Fruit fly (Drosophila melanogaster) whole organism, prepupa: Measurements from ENCODE around the gene CG45067.
A peak's percentile ranks its signal among the peaks of the same experiment; 100 is the strongest.

Source experiments
- Blimp-1 ChIP-seq: fragments of 200-800 bp; sonication (Bioruptor generic); optimal IDR thresholded peaks from 3 replicates; lab custom pipeline; 2017; ENCODE audit warnings: missing biosample characterization, missing genetic modification characterization, mild to moderate bottlenecking, moderate library complexity, missing genetic modification reagents
- CG16779 ChIP-seq: fragments of 200-800 bp; sonication (Bioruptor generic); optimal IDR thresholded peaks from 3 replicates; lab custom pipeline; 2017; ENCODE audit warnings: missing biosample characterization, mild to moderate bottlenecking, missing genetic modification characterization
- CG7368 ChIP-seq: fragments of 200-800 bp; sonication (Bioruptor generic); optimal IDR thresholded peaks from 3 replicates; lab custom pipeline; 2016; ENCODE audit warnings: missing biosample characterization, missing genetic modification characterization
- CG8119 ChIP-seq: fragments of 200-800 bp; sonication (Bioruptor generic); IDR thresholded peaks from 3 replicates; pipeline ENCODE4 v1.3.6; 2022; ENCODE audit warnings: missing biosample characterization, missing genetic modification characterization
- Ets96B ChIP-seq: fragments of 200-800 bp; optimal IDR thresholded peaks from 2 replicates; lab custom pipeline; 2019; ENCODE audit warnings: missing biosample characterization, mild to moderate bottlenecking, missing genetic modification characterization, moderate library complexity
- Hr39 ChIP-seq: fragments of 200-800 bp; sonication (Bioruptor generic); optimal IDR thresholded peaks from 2 replicates; lab custom pipeline; 2016; ENCODE audit warnings: missing biosample characterization, missing genetic modification characterization
- Hr4 ChIP-seq: fragments of 200-800 bp; sonication (Bioruptor generic); optimal IDR thresholded peaks from 3 replicates; lab custom pipeline; 2016; ENCODE audit warnings: missing biosample characterization, missing genetic modification characterization
- Sox102F ChIP-seq: fragments of 200-800 bp; sonication (Bioruptor generic); optimal IDR thresholded peaks from 2 replicates; lab custom pipeline; 2016; ENCODE audit warnings: missing biosample characterization, mild to moderate bottlenecking, missing genetic modification characterization
- spab ChIP-seq: fragments of 200-800 bp; sonication (Bioruptor generic); optimal IDR thresholded peaks from 2 replicates; lab custom pipeline; 2017; ENCODE audit warnings: missing biosample characterization, mild to moderate bottlenecking, missing genetic modification characterization, missing genetic modification reagents

DNA sequence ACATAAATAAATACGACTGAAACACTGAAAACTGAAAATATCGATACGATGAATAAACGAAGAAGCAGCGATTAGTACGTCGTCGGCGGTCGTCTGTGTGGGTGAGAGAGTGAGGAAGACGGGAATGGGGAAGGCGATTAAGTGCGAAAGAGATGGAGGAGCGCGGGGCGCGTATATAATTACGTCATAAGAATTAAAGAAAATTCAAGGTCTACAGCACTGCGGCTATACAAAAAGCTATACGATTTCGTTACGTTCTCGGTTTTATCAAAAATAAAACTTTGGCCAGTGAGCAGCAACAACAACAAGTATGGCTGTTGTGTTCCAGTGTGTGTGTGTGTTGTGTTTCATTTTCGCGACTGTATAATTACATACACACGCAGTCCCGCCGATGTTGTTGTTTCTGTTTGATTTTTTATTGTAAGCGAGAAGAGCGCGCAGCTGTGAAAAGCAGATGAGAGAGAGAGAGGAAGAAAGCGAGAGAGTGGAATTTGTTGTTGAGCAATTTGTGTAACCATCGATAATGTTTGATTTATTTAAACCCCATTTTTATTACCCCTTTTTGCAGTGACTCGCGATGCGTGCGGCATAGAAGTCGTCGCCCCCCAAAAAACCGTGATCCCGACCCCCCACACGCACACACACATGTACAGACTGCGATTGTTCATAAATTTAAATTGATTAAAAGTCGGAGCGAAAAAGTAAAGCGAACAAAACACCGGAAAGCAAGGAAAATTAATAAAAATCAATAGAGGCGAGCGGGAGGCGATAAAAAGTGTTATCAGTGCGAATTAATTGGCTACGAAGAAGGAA lies 35.0 kb upstream of the CG45067 start:
- TF ChIP-seq Blimp-1 (GFP tag; lab: Kevin White, UChicago) (no peak), Hr4 (GFP tag; lab: Kevin White, UChicago) (no peak), Sox102F (GFP tag; lab: Kevin White, UChicago) (no peak), CG16779 (tag; lab: Kevin White, UChicago) (peak; percentile 19), CG7368 (no peak), Ets96B (tag; lab: Kevin White, UChicago) (no peak), Hr39 (no peak), CG8119 (GFP tag; lab: Robert Waterston, UW) (peak; percentile 41; the same call in 1 of the 3 replicates), spab (GFP tag; lab: Kevin White, UChicago) (no peak)
